Fruit fly (Drosophila melanogaster): ENCODE data around the gene CG14805.

CG14805 gene

DNA sequence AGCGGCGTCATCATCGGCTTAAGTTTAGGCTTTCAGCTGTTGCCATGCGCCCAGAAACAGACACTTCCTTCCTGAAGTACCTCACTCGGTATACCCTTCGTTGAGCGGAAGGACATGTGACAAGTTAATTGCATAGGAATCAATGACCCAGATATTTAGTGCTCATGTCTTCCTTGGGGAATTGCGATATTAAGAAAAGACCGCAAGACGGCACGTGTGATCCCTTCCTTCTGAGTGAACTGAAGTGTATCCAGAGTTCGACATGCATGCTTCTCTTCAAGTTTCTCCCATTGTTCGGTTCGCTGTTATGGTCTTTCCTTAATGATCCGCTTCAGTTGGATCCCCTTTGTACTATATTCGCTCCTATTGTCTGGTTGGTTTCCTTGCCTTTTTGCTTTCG lies 36.6 kb upstream of the CG14805 start (continued):
- TF ChIP-seq Ets96B (tag; optimal IDR thresholded peaks at IDR 0.05), result peak; percentile 85
- peak; percentile 82 for TF ChIP-seq CG34406 (GFP tag; optimal IDR thresholded peaks at IDR 0.05)
- peak; percentile 80 for TF ChIP-seq fd59A (GFP tag; optimal IDR thresholded peaks at IDR 0.05)
- TF ChIP-seq dsx (GFP tag; optimal IDR thresholded peaks at IDR 0.05; ENCODE audit: poor library complexity, severe bottlenecking), result peak; percentile 85
- peak; percentile 56 for TF ChIP-seq Lpt (GFP tag; optimal IDR thresholded peaks at IDR 0.05)
- TF ChIP-seq Hr39 (GFP tag; optimal IDR thresholded peaks at IDR 0.05), result peak; percentile 90
- TF ChIP-seq net (GFP tag; optimal IDR thresholded peaks at IDR 0.05), result peak; percentile 78
- TF ChIP-seq salr (GFP tag; optimal IDR thresholded peaks at IDR 0.05), result peak; percentile 56 to 72
- TF ChIP-seq CG8632 (GFP tag; optimal IDR thresholded peaks at IDR 0.05), result peak; percentile 86
- TF ChIP-seq Hr4 (GFP tag; optimal IDR thresholded peaks at IDR 0.05), result peak; percentile 55
- peak; percentile 93 for TF ChIP-seq Sox14 (GFP tag; optimal IDR thresholded peaks at IDR 0.05)
- TF ChIP-seq CG8119 (GFP tag; IDR thresholded peaks at IDR 0.05), result peak; percentile 62
- TF ChIP-seq eg (GFP tag; IDR thresholded peaks at IDR 0.05), result 0 out of 3 replicates have a peak, but pooled peaks have one; percentile 29
- peak; percentile 88 for TF ChIP-seq Sox102F (GFP tag; optimal IDR thresholded peaks at IDR 0.05)
- peak; percentile 93 for TF ChIP-seq svp (GFP tag)

DNA sequence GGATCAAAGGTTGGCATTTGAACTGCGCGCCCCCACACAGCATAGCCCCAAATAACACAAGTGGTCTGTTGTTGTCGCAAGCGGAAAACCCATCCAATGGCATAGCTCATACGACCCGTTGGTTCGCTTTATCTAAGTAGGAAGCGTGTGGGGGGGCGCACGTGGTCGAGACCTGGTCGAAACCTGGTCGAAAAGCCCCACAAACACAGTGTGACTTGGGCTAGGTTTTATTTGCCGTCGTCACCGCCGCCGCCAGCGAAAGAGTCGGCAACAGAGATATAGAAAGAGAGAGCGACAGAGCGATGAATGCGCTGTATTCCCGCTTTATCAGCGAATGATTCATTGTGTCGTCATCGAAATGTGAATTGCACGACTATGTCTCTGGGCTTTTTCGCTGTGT lies 34.2 kb upstream of the CG14805 start:
- TF ChIP-seq CG1621 (tag; optimal IDR thresholded peaks at IDR 0.05), result no peak
- no peak for TF ChIP-seq net (GFP tag; optimal IDR thresholded peaks at IDR 0.05)
- no peak for TF ChIP-seq Ets96B (tag; optimal IDR thresholded peaks at IDR 0.05)
- no peak for TF ChIP-seq Sox102F (GFP tag; optimal IDR thresholded peaks at IDR 0.05)
- TF ChIP-seq CG6808 (GFP tag; optimal IDR thresholded peaks at IDR 0.05), result no peak
- TF ChIP-seq vri (GFP tag; optimal IDR thresholded peaks at IDR 0.05), result peak; percentile 33
- TF ChIP-seq svp (GFP tag), result peak; percentile 62
- no peak for TF ChIP-seq OdsH (GFP tag; optimal IDR thresholded peaks at IDR 0.05)
- TF ChIP-seq Smox (GFP tag; optimal IDR thresholded peaks at IDR 0.05), result no peak
- TF ChIP-seq Gug (GFP tag; IDR thresholded peaks at IDR 0.05), result no peak
- no peak for TF ChIP-seq CG11902 (GFP tag; optimal IDR thresholded peaks at IDR 0.05)
- no peak for TF ChIP-seq achi (GFP tag; optimal IDR thresholded peaks at IDR 0.05)
- no peak for TF ChIP-seq pdm3 (GFP tag; optimal IDR thresholded peaks at IDR 0.05)

DNA sequence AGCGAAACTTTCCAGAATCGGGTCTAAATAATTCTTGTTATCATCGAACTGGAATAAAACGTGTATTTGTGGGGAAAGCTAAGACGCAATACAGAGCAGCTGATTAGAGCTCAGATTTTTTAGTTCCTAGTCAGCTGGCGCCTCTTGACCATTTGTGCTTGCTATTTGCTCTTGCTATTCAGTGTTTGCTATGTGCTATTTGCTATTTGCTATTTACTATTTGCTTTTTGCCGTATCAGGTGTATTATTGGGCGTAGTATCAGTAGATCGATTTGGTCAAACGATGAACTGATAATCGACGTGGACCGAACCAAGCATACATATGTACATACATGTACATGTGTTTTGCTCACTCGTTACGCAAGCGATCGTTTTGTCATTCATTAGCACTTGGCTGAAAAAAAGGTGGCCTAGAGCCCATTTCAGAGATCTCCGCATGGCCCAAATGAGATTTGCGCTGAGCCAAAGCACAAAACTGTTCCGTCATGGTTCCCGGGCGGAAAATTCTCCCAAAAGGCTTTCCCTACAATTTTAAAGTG lies 31.6 kb upstream of the CG14805 start:
- TF ChIP-seq Hr38 (GFP tag; optimal IDR thresholded peaks at IDR 0.05) (peak; percentile 3), CG6276 (GFP tag; optimal IDR thresholded peaks at IDR 0.05) (peak; percentile 18), OdsH (GFP tag; optimal IDR thresholded peaks at IDR 0.05) (no peak), esn (GFP tag; optimal IDR thresholded peaks at IDR 0.05) (no peak), fkh (GFP tag; optimal IDR thresholded peaks at IDR 0.05) (peak; percentile 76), ss (GFP tag; optimal IDR thresholded peaks at IDR 0.05) (no peak), CG34406 (GFP tag; optimal IDR thresholded peaks at IDR 0.05) (no peak), Blimp-1 (GFP tag; optimal IDR thresholded peaks at IDR 0.05) (no peak), cyc (GFP tag; optimal IDR thresholded peaks at IDR 0.05) (no peak)

DNA sequence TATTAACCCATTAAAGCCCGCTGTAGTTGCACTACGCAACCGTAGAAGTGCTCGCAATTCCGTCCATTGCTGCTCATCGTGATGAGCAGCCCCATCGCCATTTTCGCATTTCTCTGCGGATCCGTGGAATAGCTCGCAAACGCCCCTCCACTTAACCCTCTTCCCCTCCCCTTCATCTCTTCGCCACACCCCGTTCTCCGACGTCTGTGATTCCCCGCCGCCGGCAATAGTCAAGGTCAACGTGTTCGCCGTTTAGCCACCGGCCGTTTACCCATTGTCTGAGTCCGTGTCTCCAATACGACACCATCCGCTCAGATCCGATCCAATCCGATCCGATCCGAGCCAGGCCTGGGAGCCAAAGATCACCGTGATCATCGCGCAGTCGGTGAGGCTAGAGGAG lies 30.7 kb upstream of the CG14805 start:
- TF ChIP-seq CG1621 (tag; optimal IDR thresholded peaks at IDR 0.05) (peak; percentile 55), pdm3 (GFP tag; optimal IDR thresholded peaks at IDR 0.05) (no peak)

DNA sequence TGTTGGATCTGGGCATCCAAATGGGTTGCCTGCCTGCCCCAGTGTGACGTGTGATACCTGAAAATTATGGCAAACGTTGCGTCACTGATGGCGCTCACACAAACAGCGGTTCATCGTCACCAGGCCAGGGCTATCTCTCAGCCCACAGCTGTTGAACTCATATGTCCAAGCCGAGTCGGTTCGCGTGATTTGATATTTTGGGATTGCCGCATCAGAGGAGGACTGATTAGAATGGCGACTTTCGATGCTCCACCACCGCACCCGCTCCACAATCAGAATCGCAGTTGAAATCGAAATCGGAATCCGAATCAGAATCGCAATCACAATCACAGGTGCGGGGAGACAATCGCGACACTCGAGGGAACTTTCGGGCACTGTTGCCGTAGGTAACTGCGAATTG lies 29.4 kb upstream of the CG14805 start:
- no peak for TF ChIP-seq Hr4 (GFP tag; optimal IDR thresholded peaks at IDR 0.05)
- TF ChIP-seq vri (GFP tag; optimal IDR thresholded peaks at IDR 0.05), result peak; percentile 53
- TF ChIP-seq CG10631 (GFP tag; optimal IDR thresholded peaks at IDR 0.05), result no peak
- peak; percentile 66 for TF ChIP-seq svp (GFP tag)
